Worm (Caenorhabditis elegans) whole organism, early embryonic: ENCODE measurements around the gene str-71.

Experiments used
- B0310.2 ChIP-seq: sonication (generic microtip); optimal IDR thresholded peaks from 2 replicates; lab custom pipeline; 2016; ENCODE audit warnings: mild to moderate bottlenecking, missing genetic modification characterization, missing compliant biosample characterization
- F13C5.2 ChIP-seq: sonication (generic microtip); optimal IDR thresholded peaks from 2 replicates; lab custom pipeline; 2017; ENCODE audit warnings: mild to moderate bottlenecking, missing genetic modification characterization, inconsistent platforms, missing compliant biosample characterization
- aly-1 ChIP-seq: sonication (generic microtip); optimal IDR thresholded peaks from 2 replicates; lab custom pipeline; 2016; ENCODE audit warnings: missing genetic modification characterization, missing compliant biosample characterization
- ama-1 ChIP-seq: fragments of 150-350 bp; optimal IDR thresholded peaks from 2 replicates; lab custom pipeline; 2014
- ceh-13 ChIP-seq: fragments of 200-800 bp; sonication (Bioruptor generic); optimal IDR thresholded peaks from 2 replicates; lab custom pipeline; 2018; ENCODE audit warnings: mild to moderate bottlenecking, missing genetic modification characterization, missing compliant biosample characterization
- ceh-36 ChIP-seq: sonication (generic microtip); optimal IDR thresholded peaks from 2 replicates; lab custom pipeline; 2016; ENCODE audit warnings: missing genetic modification characterization, inconsistent platforms, missing compliant biosample characterization
- ets-7 ChIP-seq: sonication (generic microtip); optimal IDR thresholded peaks from 2 replicates; lab custom pipeline; 2016; ENCODE audit warnings: missing genotype, missing genetic modification characterization, missing compliant biosample characterization
- flt-1 ChIP-seq: fragments of 200-800 bp; sonication (Bioruptor generic); IDR thresholded peaks from 2 replicates; pipeline ENCODE4 v1.3.6; 2022; ENCODE audit warnings: missing genetic modification characterization, missing compliant biosample characterization
- hmbx-1 ChIP-seq: sonication (generic microtip); optimal IDR thresholded peaks from 2 replicates; lab custom pipeline; 2016; ENCODE audit warnings: mild to moderate bottlenecking, missing genetic modification characterization, missing compliant biosample characterization
- hmg-4 ChIP-seq: fragments of 200-800 bp; sonication (Bioruptor generic); optimal IDR thresholded peaks from 2 replicates; lab custom pipeline; 2018; ENCODE audit warnings: mild to moderate bottlenecking, missing genetic modification characterization, missing compliant biosample characterization
- hnd-1 ChIP-seq: sonication (generic microtip); optimal IDR thresholded peaks from 2 replicates; lab custom pipeline; 2016; ENCODE audit warnings: missing genetic modification characterization, missing compliant biosample characterization
- pes-1 ChIP-seq: fragments of 200-800 bp; sonication (Bioruptor generic); IDR thresholded peaks from 2 replicates; pipeline ENCODE4 v1.3.6; 2022; ENCODE audit warnings: missing genetic modification reagents, missing genetic modification characterization, missing compliant biosample characterization
- scrt-1 ChIP-seq: fragments of 200-800 bp; sonication (Bioruptor generic); IDR thresholded peaks from 2 replicates; pipeline ENCODE4 v1.3.6; 2022; ENCODE audit warnings: missing genetic modification characterization, missing compliant biosample characterization
- sea-1 ChIP-seq: fragments of 200-800 bp; sonication (Bioruptor generic); conservative IDR thresholded peaks from 2 replicates; pipeline ENCODE4 v1.3.6; 2022; ENCODE audit warnings: missing genetic modification characterization, missing compliant biosample characterization
- tbx-11 ChIP-seq: fragments of 200-800 bp; sonication (Bioruptor generic); IDR thresholded peaks from 2 replicates; pipeline ENCODE4 v1.3.6; 2022; ENCODE audit warnings: missing genetic modification characterization, missing compliant biosample characterization
- tbx-37 ChIP-seq: fragments of 200-800 bp; sonication (Bioruptor generic); conservative IDR thresholded peaks from 2 replicates; pipeline ENCODE4 v1.3.6; 2022; ENCODE audit warnings: missing genetic modification reagents, missing genetic modification characterization, missing compliant biosample characterization
- tra-4 ChIP-seq: sonication (generic microtip); optimal IDR thresholded peaks from 2 replicates; lab custom pipeline; 2017; ENCODE audit warnings: missing genetic modification characterization, missing compliant biosample characterization

Gene str-71

ce11 chrV:15443708-15444107 lies 15.3 kb downstream of the str-71 start, which contains the start of gene T26H5.10:
T26H5.10 (minus strand) TSS chrV:15443808.
- TF ChIP-seq ceh-36 (tag; lab: Kevin White, UChicago) = no peak
- no peak for TF ChIP-seq tbx-11 (GFP tag; lab: Robert Waterston, UW)
- no peak for TF ChIP-seq flt-1 (GFP tag; lab: Robert Waterston, UW)
- no peak for TF ChIP-seq scrt-1 (GFP tag; lab: Robert Waterston, UW)
- no peak for TF ChIP-seq hmbx-1 (tag; lab: Kevin White, UChicago)
- no peak for TF ChIP-seq hmg-4 (GFP tag; lab: Kevin White, UChicago)
- no peak for TF ChIP-seq B0310.2 (tag; lab: Kevin White, UChicago)
- TF ChIP-seq tra-4 (tag; lab: Kevin White, UChicago) = no peak
- no peak for TF ChIP-seq tbx-37 (GFP tag; lab: Robert Waterston, UW)
- TF ChIP-seq sea-1 (GFP tag; lab: Robert Waterston, UW) = no peak
- TF ChIP-seq hnd-1 (tag; lab: Kevin White, UChicago) = no peak
- no peak for TF ChIP-seq ets-7 (tag; lab: Kevin White, UChicago)
- no peak for TF ChIP-seq aly-1
- no peak for TF ChIP-seq ceh-13 (GFP tag; lab: Kevin White, UChicago)
- TF ChIP-seq pes-1 (GFP tag; lab: Robert Waterston, UW) = no peak
- TF ChIP-seq F13C5.2 (tag; lab: Kevin White, UChicago) = no peak
- TF ChIP-seq ama-1 (lab: Kevin White, UChicago) = no peak

DNA sequence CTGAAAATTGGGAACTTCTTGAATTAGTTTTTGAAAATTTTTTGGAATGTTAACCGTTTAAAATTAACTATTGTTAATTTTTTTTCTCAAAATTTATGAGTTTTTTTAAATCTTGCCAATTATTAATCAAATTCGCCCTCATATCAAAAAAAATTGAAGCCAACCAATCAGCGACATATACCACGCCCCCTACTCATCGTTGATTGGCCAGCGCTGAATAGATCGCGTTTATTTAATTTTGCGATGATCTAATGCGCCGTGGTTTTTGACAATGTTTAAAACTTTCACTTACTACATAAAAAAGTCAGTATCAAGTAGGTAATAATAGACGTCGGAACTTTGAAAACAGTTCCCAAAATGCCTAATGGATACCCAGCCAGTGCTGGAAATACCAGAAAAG lies 16.6 kb downstream of the str-71 start:
- no peak for TF ChIP-seq ceh-36 (tag; lab: Kevin White, UChicago)
- TF ChIP-seq ets-7 (tag; lab: Kevin White, UChicago) = no peak
- TF ChIP-seq pes-1 (GFP tag; lab: Robert Waterston, UW) = no peak
- TF ChIP-seq F13C5.2 (tag; lab: Kevin White, UChicago) = no peak
- TF ChIP-seq scrt-1 (GFP tag; lab: Robert Waterston, UW) = no peak
- no peak for TF ChIP-seq hmg-4 (GFP tag; lab: Kevin White, UChicago)
- TF ChIP-seq ceh-13 (GFP tag; lab: Kevin White, UChicago) = no peak
- TF ChIP-seq sea-1 (GFP tag; lab: Robert Waterston, UW) = no peak
- no peak for TF ChIP-seq tbx-37 (GFP tag; lab: Robert Waterston, UW)
- TF ChIP-seq B0310.2 (tag; lab: Kevin White, UChicago) = no peak
- TF ChIP-seq aly-1 = no peak
- no peak for TF ChIP-seq tbx-11 (GFP tag; lab: Robert Waterston, UW)
- TF ChIP-seq flt-1 (GFP tag; lab: Robert Waterston, UW) = no peak
- no peak for TF ChIP-seq tra-4 (tag; lab: Kevin White, UChicago)

ce11 chrV:15436133-15436532 lies 22.9 kb downstream of the str-71 start:
- TF ChIP-seq tra-4 (tag; lab: Kevin White, UChicago) (no peak), ama-1 (lab: Kevin White, UChicago) (no peak)

DNA sequence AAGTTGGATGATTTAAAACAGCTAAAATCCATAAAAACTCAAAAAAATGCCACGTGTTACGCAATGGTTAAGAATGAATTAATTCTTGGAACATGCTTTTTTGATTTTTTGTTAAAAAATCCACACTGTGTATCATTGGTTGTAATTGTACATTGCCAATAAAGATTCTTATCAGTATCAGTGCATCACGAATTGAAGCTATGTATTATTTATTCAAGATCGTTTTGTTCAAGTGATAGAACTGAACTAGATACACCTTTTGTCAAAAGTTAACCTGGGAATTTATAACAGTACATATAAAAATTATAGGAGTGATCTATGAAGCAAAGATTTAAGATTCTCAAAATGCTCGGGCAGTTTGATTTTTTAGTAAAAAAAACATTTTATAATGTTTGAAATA lies 24.3 kb downstream of the str-71 start:
- no peak for TF ChIP-seq sea-1 (GFP tag; lab: Robert Waterston, UW)
- TF ChIP-seq ceh-13 (GFP tag; lab: Kevin White, UChicago) = no peak
- TF ChIP-seq B0310.2 (tag; lab: Kevin White, UChicago) = no peak
- TF ChIP-seq aly-1 = no peak
- TF ChIP-seq ets-7 (tag; lab: Kevin White, UChicago) = no peak
- TF ChIP-seq hmg-4 (GFP tag; lab: Kevin White, UChicago) = no peak
- TF ChIP-seq pes-1 (GFP tag; lab: Robert Waterston, UW) = no peak
- no peak for TF ChIP-seq flt-1 (GFP tag; lab: Robert Waterston, UW)
- no peak for TF ChIP-seq tra-4 (tag; lab: Kevin White, UChicago)
- no peak for TF ChIP-seq tbx-11 (GFP tag; lab: Robert Waterston, UW)
- no peak for TF ChIP-seq tbx-37 (GFP tag; lab: Robert Waterston, UW)

DNA sequence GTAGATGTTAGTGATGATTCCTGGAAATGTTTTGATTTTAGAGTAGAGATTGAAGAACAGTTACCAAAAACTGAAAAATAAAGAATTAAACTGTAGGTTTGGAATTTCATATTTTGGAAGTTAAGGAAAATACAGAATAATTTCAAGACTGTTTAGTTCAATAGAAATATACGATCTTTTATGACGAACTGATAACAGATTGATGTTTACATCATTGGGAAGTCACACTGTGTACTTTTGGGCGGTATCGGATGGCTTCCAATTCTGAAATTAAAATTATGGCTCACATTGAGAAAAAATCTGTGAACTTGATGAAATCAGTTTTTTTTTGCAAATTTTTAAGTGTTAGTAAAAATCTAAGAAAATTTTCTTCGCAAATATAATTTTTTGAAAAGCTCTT lies 26.5 kb downstream of the str-71 start, which contains the start of gene T26H5.8:
Gene T26H5.8 (minus strand): TSS at position 270 of the 400 bp plus-strand sequence.
- TF ChIP-seq ets-7 (tag; lab: Kevin White, UChicago) (no peak), ama-1 (lab: Kevin White, UChicago) (no peak), pes-1 (GFP tag; lab: Robert Waterston, UW) (no peak), F13C5.2 (tag; lab: Kevin White, UChicago) (no peak), sea-1 (GFP tag; lab: Robert Waterston, UW) (no peak), aly-1 (no peak), tra-4 (tag; lab: Kevin White, UChicago) (no peak), hmbx-1 (tag; lab: Kevin White, UChicago) (no peak), hnd-1 (tag; lab: Kevin White, UChicago) (no peak), tbx-37 (GFP tag; lab: Robert Waterston, UW) (no peak), hmg-4 (GFP tag; lab: Kevin White, UChicago) (no peak), flt-1 (GFP tag; lab: Robert Waterston, UW) (no peak), scrt-1 (GFP tag; lab: Robert Waterston, UW) (no peak), ceh-13 (GFP tag; lab: Kevin White, UChicago) (no peak)

- no peak for TF ChIP-seq tbx-11 (GFP tag; lab: Robert Waterston, UW)
- TF ChIP-seq B0310.2 (tag; lab: Kevin White, UChicago) = no peak
- no peak for TF ChIP-seq sea-1 (GFP tag; lab: Robert Waterston, UW)
- no peak for TF ChIP-seq hmbx-1 (tag; lab: Kevin White, UChicago)
- TF ChIP-seq hnd-1 (tag; lab: Kevin White, UChicago) = no peak
- TF ChIP-seq F13C5.2 (tag; lab: Kevin White, UChicago) = no peak
- TF ChIP-seq ama-1 (lab: Kevin White, UChicago) = no peak
- no peak for TF ChIP-seq hmg-4 (GFP tag; lab: Kevin White, UChicago)
- no peak for TF ChIP-seq scrt-1 (GFP tag; lab: Robert Waterston, UW)
- TF ChIP-seq ceh-36 (tag; lab: Kevin White, UChicago) = no peak
- no peak for TF ChIP-seq aly-1
- no peak for TF ChIP-seq pes-1 (GFP tag; lab: Robert Waterston, UW)
- no peak for TF ChIP-seq ceh-13 (GFP tag; lab: Kevin White, UChicago)
- TF ChIP-seq flt-1 (GFP tag; lab: Robert Waterston, UW) = no peak
Measured at ce11 chrV:15431322-15432052, 27.5 kb downstream of the str-71 start.
